Worm (Caenorhabditis elegans) whole organism, L3 larva: ENCODE measurements around the gene C45B2.2.

Experiments used
- ama-1 ChIP-seq: fragments of 150-350 bp; optimal IDR thresholded peaks from 2 replicates; lab custom pipeline; 2018
- elt-3 ChIP-seq, 3 experiments: fragments of 150-350 bp in 1 of 3; sonication (generic microtip) in 2 of 3; optimal IDR thresholded peaks; 2 replicates in 2 of 3; 4 replicates in 1 of 3; lab custom pipeline; 2014 to 2017; ENCODE audit warnings: missing biosample characterization in 3 of 3, missing genetic modification characterization in 3 of 3
- nhr-11 ChIP-seq: fragments of 150-350 bp; optimal IDR thresholded peaks from 2 replicates; lab custom pipeline; 2014; ENCODE audit warnings: missing biosample characterization, missing genetic modification characterization
- nhr-77 ChIP-seq: fragments of 150-350 bp; optimal IDR thresholded peaks from 2 replicates; lab custom pipeline; 2014; ENCODE audit warnings: missing biosample characterization, missing genetic modification characterization
- snpc-4 ChIP-seq: fragments of 150-350 bp; optimal IDR thresholded peaks from 2 replicates; lab custom pipeline; 2014; ENCODE audit warnings: missing biosample characterization, missing genetic modification characterization
- unc-39 ChIP-seq: sonication (generic microtip); optimal IDR thresholded peaks from 4 replicates; lab custom pipeline; 2017; ENCODE audit warnings: missing biosample characterization, missing genetic modification characterization
- ztf-11 ChIP-seq: fragments of 150-350 bp; optimal IDR thresholded peaks from 2 replicates; lab custom pipeline; 2014; ENCODE audit warnings: missing biosample characterization, missing genetic modification characterization

DNA sequence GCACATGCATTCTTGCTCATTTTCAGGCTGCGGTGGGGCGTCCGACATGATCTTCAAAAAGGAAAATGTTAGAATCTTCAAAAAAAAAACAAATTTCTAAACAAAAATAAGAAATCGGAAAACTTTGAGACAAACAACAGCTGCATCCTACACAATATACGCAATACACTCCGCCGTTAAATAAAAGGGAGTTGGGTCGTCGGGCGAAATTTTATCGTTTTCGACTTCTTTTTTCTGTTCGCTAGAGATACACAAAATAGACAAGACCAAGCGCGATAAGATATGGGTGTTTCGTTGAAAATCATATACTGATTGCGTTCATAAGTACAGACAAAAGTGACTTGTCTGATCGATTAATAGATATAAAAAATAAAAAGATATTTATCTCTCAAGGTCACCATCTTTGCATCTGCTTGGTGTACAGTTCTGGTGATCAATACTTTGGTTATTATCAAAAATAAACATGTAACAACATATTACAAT is 24.8 kb downstream of the C45B2.2 start, which contains the start of gene kynu-1:
- TF ChIP-seq unc-39 (tag; lab: Kevin White, UChicago) (no peak), elt-3 (tag; optimal IDR thresholded peaks at IDR 0.05; lab: Kevin White, UChicago) (no peak), ama-1 (no peak), nhr-77 (tag; lab: Kevin White, UChicago) (no peak), snpc-4 (no peak), nhr-11 (tag; lab: Kevin White, UChicago) (no peak), ztf-11 (tag; lab: Kevin White, UChicago) (no peak)
